Worm (Caenorhabditis elegans) whole organism, L2 larva: ENCODE results near the gene C09G9.3.

Source experiments
- R02D3.7 ChIP-seq: fragments of 150-350 bp; optimal IDR thresholded peaks from 2 replicates; lab custom pipeline; 2014; ENCODE audit warnings: missing biosample characterization, missing genetic modification characterization
- ZK546.5 ChIP-seq: sonication (generic microtip); optimal IDR thresholded peaks from 2 replicates; lab custom pipeline; 2017; ENCODE audit warnings: missing biosample characterization, missing genetic modification characterization
- alr-1 ChIP-seq: fragments of 150-350 bp; optimal IDR thresholded peaks from 2 replicates; lab custom pipeline; 2014; ENCODE audit warnings: missing biosample characterization, missing genetic modification characterization
- aly-2 ChIP-seq: fragments of 150-350 bp; optimal IDR thresholded peaks from 2 replicates; lab custom pipeline; 2014; ENCODE audit warnings: missing biosample characterization, missing genetic modification characterization
- ama-1 ChIP-seq: fragments of 150-350 bp; optimal IDR thresholded peaks from 2 replicates; lab custom pipeline; 2018; ENCODE audit warnings: inconsistent platforms
- blmp-1 ChIP-seq: sonication (generic microtip); optimal IDR thresholded peaks from 2 replicates; lab custom pipeline; 2017; ENCODE audit warnings: missing genetic modification characterization, mild to moderate bottlenecking, missing compliant biosample characterization, antibody characterized with exemption, moderate library complexity; ENCODE audit not compliant: insufficient read depth
- ceh-16 ChIP-seq: fragments of 150-350 bp; optimal IDR thresholded peaks from 2 replicates; lab custom pipeline; 2014; ENCODE audit warnings: missing biosample characterization, missing genetic modification characterization
- ceh-82 ChIP-seq: fragments of 150-350 bp; optimal IDR thresholded peaks from 2 replicates; lab custom pipeline; 2014; ENCODE audit warnings: missing biosample characterization, missing genetic modification characterization
- crh-2 ChIP-seq: sonication (generic microtip); optimal IDR thresholded peaks from 2 replicates; lab custom pipeline; 2017; ENCODE audit warnings: missing biosample characterization, missing genetic modification characterization
- dmd-4 ChIP-seq: sonication (generic microtip); optimal IDR thresholded peaks from 2 replicates; lab custom pipeline; 2017; ENCODE audit warnings: missing biosample characterization, missing genetic modification characterization
- egl-27 ChIP-seq: sonication (generic microtip); optimal IDR thresholded peaks from 3 replicates; lab custom pipeline; 2017; ENCODE audit warnings: missing biosample characterization, missing genetic modification reagents, missing genetic modification characterization
- elt-1 ChIP-seq: fragments of 150-350 bp; optimal IDR thresholded peaks from 2 replicates; lab custom pipeline; 2014; ENCODE audit warnings: missing biosample characterization, missing genetic modification characterization
- fos-1 ChIP-seq: fragments of 150-350 bp; optimal IDR thresholded peaks from 2 replicates; lab custom pipeline; 2014; ENCODE audit warnings: missing biosample characterization, missing genetic modification characterization
- gmeb-1 ChIP-seq: fragments of 150-350 bp; optimal IDR thresholded peaks from 2 replicates; lab custom pipeline; 2014; ENCODE audit warnings: missing biosample characterization, missing genetic modification characterization
- lin-11 ChIP-seq: fragments of 150-350 bp; sonication (generic microtip); optimal IDR thresholded peaks from 2 replicates; lab custom pipeline; 2014; ENCODE audit warnings: missing biosample characterization, missing genetic modification characterization, inconsistent platforms, mixed read lengths
- lin-39 ChIP-seq: fragments of 150-350 bp; optimal IDR thresholded peaks from 2 replicates; lab custom pipeline; 2014; ENCODE audit warnings: missing biosample characterization, missing genetic modification reagents, missing genetic modification characterization
- mab-5 ChIP-seq: fragments of 150-350 bp; optimal IDR thresholded peaks from 2 replicates; lab custom pipeline; 2014; ENCODE audit warnings: missing biosample characterization, missing genetic modification characterization
- mdl-1 ChIP-seq, 2 experiments: fragments of 150-350 bp in 1 of 2; sonication (generic microtip) in 1 of 2; optimal IDR thresholded peaks; 2 replicates each; lab custom pipeline; 2017; ENCODE audit warnings: missing biosample characterization in 2 of 2, missing genetic modification characterization in 2 of 2
- nhr-12 ChIP-seq: fragments of 150-350 bp; optimal IDR thresholded peaks from 2 replicates; lab custom pipeline; 2014; ENCODE audit warnings: missing biosample characterization, missing genetic modification characterization
- nhr-21 ChIP-seq: fragments of 150-350 bp; optimal IDR thresholded peaks from 2 replicates; lab custom pipeline; 2014; ENCODE audit warnings: missing biosample characterization, missing genetic modification characterization
- nhr-237 ChIP-seq: fragments of 150-350 bp; optimal IDR thresholded peaks from 2 replicates; lab custom pipeline; 2014; ENCODE audit warnings: missing biosample characterization, missing genetic modification characterization
- nhr-25 ChIP-seq: fragments of 150-350 bp; sonication (generic microtip); optimal IDR thresholded peaks from 3 replicates; lab custom pipeline; 2014; ENCODE audit warnings: missing biosample characterization, missing genetic modification characterization
- nhr-77 ChIP-seq: fragments of 150-350 bp; optimal IDR thresholded peaks from 2 replicates; lab custom pipeline; 2014; ENCODE audit warnings: missing biosample characterization, missing genetic modification characterization
- peb-1 ChIP-seq: fragments of 150-350 bp; optimal IDR thresholded peaks from 2 replicates; lab custom pipeline; 2014; ENCODE audit warnings: missing biosample characterization, missing genetic modification characterization
- sem-4 ChIP-seq: fragments of 150-350 bp; optimal IDR thresholded peaks from 2 replicates; lab custom pipeline; 2014; ENCODE audit warnings: missing biosample characterization, missing genetic modification reagents, missing genetic modification characterization
- skn-1 ChIP-seq: sonication (generic microtip); optimal IDR thresholded peaks from 2 replicates; lab custom pipeline; 2017; ENCODE audit warnings: missing biosample characterization, missing genetic modification characterization
- sma-3 ChIP-seq: sonication (generic microtip); optimal IDR thresholded peaks from 2 replicates; lab custom pipeline; 2016; ENCODE audit warnings: missing genetic modification reagents, missing genetic modification characterization, missing compliant biosample characterization
- sma-9 ChIP-seq, 2 experiments: fragments of 150-350 bp in 1 of 2; sonication (generic microtip) in 1 of 2; optimal IDR thresholded peaks; 2 replicates each; lab custom pipeline; 2014 to 2016; ENCODE audit warnings: missing genetic modification characterization in 2 of 2, mild to moderate bottlenecking in 1 of 2, missing biosample characterization in 1 of 2, missing compliant biosample characterization in 1 of 2, missing genetic modification reagents in 1 of 2, moderate library complexity in 1 of 2
- snpc-4 ChIP-seq: fragments of 150-350 bp; optimal IDR thresholded peaks from 2 replicates; lab custom pipeline; 2014; ENCODE audit warnings: missing biosample characterization, missing genetic modification characterization
- unc-39 ChIP-seq: fragments of 150-350 bp; optimal IDR thresholded peaks from 2 replicates; lab custom pipeline; 2014; ENCODE audit warnings: missing biosample characterization, missing genetic modification characterization
- unc-55 ChIP-seq: fragments of 150-350 bp; sonication (generic microtip); optimal IDR thresholded peaks from 3 replicates; lab custom pipeline; 2014; ENCODE audit warnings: missing biosample characterization, missing genetic modification reagents, missing genetic modification characterization
- zag-1 ChIP-seq: fragments of 150-350 bp; optimal IDR thresholded peaks from 2 replicates; lab custom pipeline; 2014; ENCODE audit warnings: missing biosample characterization, missing genetic modification characterization
- ztf-1 ChIP-seq: fragments of 200-800 bp; sonication (Bioruptor generic); conservative IDR thresholded peaks from 2 replicates; pipeline ENCODE4 v1.3.6; 2022; ENCODE audit warnings: missing genetic modification characterization, missing compliant biosample characterization
- ztf-11 ChIP-seq: sonication (generic microtip); optimal IDR thresholded peaks from 2 replicates; lab custom pipeline; 2017; ENCODE audit warnings: missing biosample characterization, missing genetic modification characterization

Gene C09G9.3

ce11 chrIV:8888525-8889026 lies 15.7 kb upstream of the C09G9.3 start, which contains the start of gene oma-1:
oma-1 (plus strand) TSS chrIV:8888976.
- TF ChIP-seq elt-1 (no peak), unc-55 (GFP tag; lab: Kevin White, UChicago) (no peak), ztf-11 (tag; lab: Kevin White, UChicago) (no peak), aly-2 (tag; lab: Kevin White, UChicago) (no peak), nhr-237 (no peak), ztf-1 (GFP tag; lab: Robert Waterston, UW) (no peak), zag-1 (no peak), lin-11 (tag; lab: Kevin White, UChicago) (no peak), sma-3 (GFP tag; lab: Kevin White, UChicago) (no peak), ZK546.5 (tag; lab: Kevin White, UChicago) (no peak), mdl-1 (tag; optimal IDR thresholded peaks at IDR 0.05; lab: Kevin White, UChicago) (no peak), mab-5 (tag; lab: Kevin White, UChicago) (no peak), ceh-16 (tag; lab: Kevin White, UChicago) (no peak), ceh-82 (no peak), gmeb-1 (no peak), snpc-4 (tag; lab: Kevin White, UChicago) (no peak)

DNA sequence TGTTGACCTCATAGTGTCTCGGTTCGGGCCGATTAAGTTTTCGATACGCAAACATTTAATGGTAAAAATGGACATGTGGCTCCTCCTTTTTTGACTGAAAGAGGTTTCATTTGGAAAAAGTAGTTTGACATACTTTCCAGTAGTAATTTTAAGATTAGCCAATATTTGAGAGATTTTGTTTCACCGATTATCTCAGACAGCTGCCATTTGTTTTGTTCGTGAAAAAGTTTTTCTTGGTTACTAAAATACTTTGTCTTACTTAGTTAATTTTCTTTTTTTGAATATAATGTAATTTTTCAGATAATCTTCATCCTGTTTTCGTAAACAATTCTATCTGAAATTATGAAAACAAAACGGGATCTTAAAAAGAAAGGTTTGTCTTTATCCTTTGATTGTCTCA lies 13.4 kb upstream of the C09G9.3 start, which contains the start of gene C09G9.5:
C09G9.5 (plus strand) TSS at position 301 of the 400 bp plus-strand sequence.
- TF ChIP-seq mdl-1 (tag; optimal IDR thresholded peaks at IDR 0.05; lab: Kevin White, UChicago), result no peak
- no peak for TF ChIP-seq ama-1 (lab: Kevin White, UChicago)
- no peak for TF ChIP-seq aly-2 (tag; lab: Kevin White, UChicago)

ce11 chrIV:8881181-8881580 lies 8.3 kb upstream of the C09G9.3 start, which contains the start of gene C09G9.8:
C09G9.8 (plus strand) TSS chrIV:8881481.
- no peak for TF ChIP-seq alr-1 (tag; lab: Kevin White, UChicago)
- TF ChIP-seq ztf-11 (tag; lab: Kevin White, UChicago), result no peak
- no peak for TF ChIP-seq skn-1 (tag; lab: Kevin White, UChicago)
- TF ChIP-seq ama-1 (lab: Kevin White, UChicago), result no peak
- TF ChIP-seq fos-1 (tag; lab: Kevin White, UChicago), result no peak
- no peak for TF ChIP-seq R02D3.7 (tag; lab: Kevin White, UChicago)
- no peak for TF ChIP-seq sma-9 (GFP tag; optimal IDR thresholded peaks at IDR 0.05; lab: Kevin White, UChicago)
- TF ChIP-seq sma-9 (tag; optimal IDR thresholded peaks at IDR 0.05; lab: Kevin White, UChicago), result no peak
- TF ChIP-seq elt-1, result no peak
- no peak for TF ChIP-seq nhr-77 (tag; lab: Kevin White, UChicago)
- TF ChIP-seq, all 48 proteins: peak for 0

DNA sequence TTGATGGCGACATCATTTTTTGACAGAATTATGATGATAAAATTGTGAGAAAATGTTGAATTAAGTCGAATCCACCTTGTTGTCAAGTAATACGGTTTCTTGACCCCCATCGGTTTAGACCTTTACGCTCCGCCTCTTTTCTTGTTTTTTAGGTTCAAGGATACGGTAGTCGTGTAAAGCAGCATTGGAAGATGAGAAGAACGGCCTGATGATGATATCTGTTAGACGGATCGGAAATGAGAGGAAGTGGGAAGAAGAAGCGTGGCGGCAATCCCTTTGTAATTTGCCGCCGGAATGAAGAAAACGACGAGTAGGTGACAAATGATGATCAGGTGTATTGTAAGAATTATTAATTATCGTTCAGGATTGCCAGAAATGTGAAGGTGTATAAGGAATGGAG lies 7.0 kb upstream of the C09G9.3 start, which contains the start of gene npax-4:
npax-4 (minus strand) TSS at position 101 of the 400 bp plus-strand sequence.
- TF ChIP-seq gmeb-1, result no peak
- no peak for TF ChIP-seq sem-4 (tag; lab: Kevin White, UChicago)
- TF ChIP-seq dmd-4, result no peak
- TF ChIP-seq mab-5 (tag; lab: Kevin White, UChicago), result no peak
- no peak for TF ChIP-seq peb-1 (tag; lab: Kevin White, UChicago)
- TF ChIP-seq unc-39 (tag; lab: Kevin White, UChicago), result no peak
- no peak for TF ChIP-seq R02D3.7 (tag; lab: Kevin White, UChicago)
- no peak for TF ChIP-seq nhr-25 (tag; lab: Kevin White, UChicago)
- no peak for TF ChIP-seq snpc-4 (tag; lab: Kevin White, UChicago)
- TF ChIP-seq nhr-21 (tag; lab: Kevin White, UChicago), result no peak
- TF ChIP-seq sma-9 (GFP tag; optimal IDR thresholded peaks at IDR 0.05; lab: Kevin White, UChicago), result no peak
- TF ChIP-seq sma-9 (tag; optimal IDR thresholded peaks at IDR 0.05; lab: Kevin White, UChicago), result no peak
- TF ChIP-seq egl-27, result no peak
- no peak for TF ChIP-seq ceh-16 (tag; lab: Kevin White, UChicago)
- TF ChIP-seq nhr-12 (tag; lab: Kevin White, UChicago), result no peak
- no peak for TF ChIP-seq blmp-1
- TF ChIP-seq crh-2 (tag; lab: Kevin White, UChicago), result no peak

DNA sequence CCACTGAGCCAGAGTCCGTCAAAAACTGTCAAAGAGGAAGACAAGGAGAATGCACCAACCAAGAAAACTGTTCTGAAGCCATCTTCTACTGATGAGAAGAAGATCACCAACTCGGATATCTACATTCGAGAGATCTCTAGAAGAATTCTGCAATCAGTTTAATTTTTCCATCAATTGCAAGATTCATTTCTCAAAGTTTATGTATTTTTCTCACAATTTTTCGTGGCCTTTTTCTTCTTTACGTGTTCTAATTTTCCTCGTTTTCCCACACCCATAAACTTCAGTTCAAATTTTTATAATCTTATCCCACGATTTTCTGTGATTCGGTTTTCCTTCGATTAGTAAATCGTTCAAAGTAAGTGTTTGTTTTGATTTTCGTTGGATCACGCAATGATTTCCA lies 989 bp upstream of the C09G9.3 start, which contains the start of gene hdl-2:
hdl-2 (plus strand) TSS at position 301 of the 400 bp plus-strand sequence.
- TF ChIP-seq lin-39 (tag; lab: Kevin White, UChicago) (no peak), nhr-77 (tag; lab: Kevin White, UChicago) (no peak)
